Fruit fly (Drosophila melanogaster) whole organism, embryonic: ENCODE measurements around the gene NK7.1.

Source experiments
- ATbp ChIP-seq: fragments of 200-800 bp; sonication (Bioruptor generic); optimal IDR thresholded peaks from 2 replicates; lab custom pipeline; 2017; ENCODE audit warnings: missing biosample characterization, mild to moderate bottlenecking, missing genetic modification characterization, missing genetic modification reagents
- CG10565 ChIP-seq: fragments of 200-800 bp; sonication (Bioruptor generic); optimal IDR thresholded peaks from 3 replicates; lab custom pipeline; 2016; ENCODE audit warnings: missing biosample characterization, mild to moderate bottlenecking, missing genetic modification characterization
- CG15073 ChIP-seq: fragments of 200-800 bp; sonication (Bioruptor generic); optimal IDR thresholded peaks from 2 replicates; lab custom pipeline; 2016; ENCODE audit warnings: missing biosample characterization, missing genetic modification characterization
- CG1603 ChIP-seq: fragments of 200-800 bp; sonication (Bioruptor generic); optimal IDR thresholded peaks from 2 replicates; lab custom pipeline; 2019; ENCODE audit warnings: missing biosample characterization, mild to moderate bottlenecking, missing genetic modification characterization, moderate library complexity
- CG16815 ChIP-seq: fragments of 200-800 bp; sonication (Bioruptor generic); optimal IDR thresholded peaks from 3 replicates; lab custom pipeline; 2017; ENCODE audit warnings: missing biosample characterization, mild to moderate bottlenecking, missing genetic modification characterization
- CG17186 ChIP-seq: fragments of 200-800 bp; sonication (Bioruptor generic); optimal IDR thresholded peaks from 3 replicates; lab custom pipeline; 2017; ENCODE audit warnings: missing biosample characterization, missing genetic modification reagents, missing genetic modification characterization
- CG18764 ChIP-seq: fragments of 200-800 bp; sonication (Bioruptor generic); optimal IDR thresholded peaks from 3 replicates; lab custom pipeline; 2016; ENCODE audit warnings: missing biosample characterization, missing genetic modification characterization
- CG2199 ChIP-seq: fragments of 200-800 bp; sonication (Bioruptor generic); IDR thresholded peaks from 3 replicates; pipeline ENCODE4 v1.3.6; 2022; ENCODE audit warnings: missing biosample characterization, missing genetic modification characterization
- CG2712 ChIP-seq: fragments of 200-800 bp; optimal IDR thresholded peaks from 3 replicates; lab custom pipeline; 2019; ENCODE audit warnings: missing biosample characterization, mild to moderate bottlenecking, missing genetic modification characterization, moderate library complexity
- CG34422 ChIP-seq: fragments of 200-800 bp; sonication (Bioruptor generic); IDR thresholded peaks from 3 replicates; pipeline ENCODE4 v1.3.6; 2022; ENCODE audit warnings: missing biosample characterization, missing genetic modification characterization
- CG4424 ChIP-seq: fragments of 200-800 bp; sonication (Bioruptor generic); optimal IDR thresholded peaks from 3 replicates; lab custom pipeline; 2016; ENCODE audit warnings: missing biosample characterization, missing genetic modification characterization
- CG6654 ChIP-seq: fragments of 200-800 bp; sonication (Bioruptor generic); optimal IDR thresholded peaks from 2 replicates; lab custom pipeline; 2017; ENCODE audit warnings: missing biosample characterization, mild to moderate bottlenecking, missing genetic modification characterization
- CG6791 ChIP-seq: fragments of 200-800 bp; sonication (Bioruptor generic); IDR thresholded peaks from 3 replicates; pipeline ENCODE4 v1.3.6; 2022; ENCODE audit warnings: missing biosample characterization, missing genetic modification characterization; ENCODE audit not compliant: partially characterized antibody
- CG7372 ChIP-seq: fragments of 200-800 bp; sonication (Bioruptor generic); IDR thresholded peaks from 2 replicates; pipeline ENCODE4 v1.3.6; 2022; ENCODE audit warnings: missing biosample characterization, missing genetic modification characterization
- CG8089 ChIP-seq: fragments of 200-800 bp; sonication (Bioruptor generic); optimal IDR thresholded peaks from 3 replicates; lab custom pipeline; 2016; ENCODE audit warnings: missing biosample characterization, missing genetic modification characterization
- CG9876 ChIP-seq: fragments of 200-800 bp; sonication (Bioruptor generic); optimal IDR thresholded peaks from 2 replicates; lab custom pipeline; 2016; ENCODE audit warnings: missing biosample characterization, missing genetic modification characterization
- CHES-1-like ChIP-seq: fragments of 200-800 bp; sonication (Bioruptor generic); optimal IDR thresholded peaks from 2 replicates; lab custom pipeline; 2016; ENCODE audit warnings: missing biosample characterization, missing genetic modification characterization
- D19A ChIP-seq: fragments of 200-800 bp; optimal IDR thresholded peaks from 3 replicates; lab custom pipeline; 2019; ENCODE audit warnings: missing biosample characterization, mild to moderate bottlenecking, missing genetic modification characterization, moderate library complexity
- Dad ChIP-seq: fragments of 200-800 bp; sonication (Bioruptor generic); optimal IDR thresholded peaks from 3 replicates; lab custom pipeline; 2016; ENCODE audit warnings: missing biosample characterization, missing genetic modification characterization
- Dll ChIP-seq: fragments of 200-800 bp; sonication (Bioruptor generic); IDR thresholded peaks from 4 replicates; pipeline ENCODE4 v1.3.6; 2022; ENCODE audit warnings: missing biosample characterization, missing genetic modification characterization; ENCODE audit not compliant: partially characterized antibody
- ERR ChIP-seq: fragments of 200-800 bp; sonication (Bioruptor generic); optimal IDR thresholded peaks from 2 replicates; lab custom pipeline; 2016; ENCODE audit warnings: missing biosample characterization, missing genetic modification characterization
- Ets65A ChIP-seq: fragments of 200-800 bp; sonication (Bioruptor generic); peaks from one replicate; lab custom pipeline; 2016; ENCODE audit warnings: missing biosample characterization, missing genetic modification characterization
- H2.0 ChIP-seq: fragments of 200-800 bp; sonication (Bioruptor generic); IDR thresholded peaks from 2 replicates; pipeline ENCODE4 v1.3.6; 2022; ENCODE audit warnings: missing biosample characterization, missing genetic modification characterization
- Hey ChIP-seq: fragments of 200-800 bp; sonication (Bioruptor generic); optimal IDR thresholded peaks from 3 replicates; lab custom pipeline; 2018; ENCODE audit warnings: missing biosample characterization, mild to moderate bottlenecking, missing genetic modification characterization
- Hr51 ChIP-seq, 2 experiments: fragments of 200-800 bp; sonication (Bioruptor generic); optimal IDR thresholded peaks; 2 replicates in 1 of 2; 3 replicates in 1 of 2; lab custom pipeline; 2016 to 2018; ENCODE audit warnings: missing biosample characterization in 2 of 2, missing genetic modification characterization in 2 of 2, mild to moderate bottlenecking in 1 of 2, moderate library complexity in 1 of 2
- MTF-1 ChIP-seq: fragments of 200-800 bp; sonication (Bioruptor generic); optimal IDR thresholded peaks from 2 replicates; lab custom pipeline; 2018; ENCODE audit warnings: missing biosample characterization, mild to moderate bottlenecking, missing genetic modification characterization, borderline replicate concordance
- Oaz ChIP-seq: fragments of 200-800 bp; sonication (Bioruptor generic); IDR thresholded peaks from 2 replicates; pipeline ENCODE4 v1.3.6; 2022; ENCODE audit warnings: missing biosample characterization, missing genetic modification characterization
- Opbp ChIP-seq: fragments of 200-800 bp; sonication (Bioruptor generic); IDR thresholded peaks from 3 replicates; pipeline ENCODE4 v1.3.6; 2022; ENCODE audit warnings: missing biosample characterization, missing genetic modification characterization; ENCODE audit not compliant: partially characterized antibody
- Poxn ChIP-seq: fragments of 200-800 bp; sonication (Bioruptor generic); IDR thresholded peaks from 2 replicates; pipeline ENCODE4 v1.3.6; 2022; ENCODE audit warnings: missing biosample characterization, missing genetic modification characterization
- Rfx ChIP-seq: fragments of 200-800 bp; sonication (Bioruptor generic); IDR thresholded peaks from 2 replicates; pipeline ENCODE4 v1.3.6; 2022; ENCODE audit warnings: missing biosample characterization, missing genetic modification characterization
- Spps ChIP-seq: fragments of 200-800 bp; sonication (Bioruptor generic); optimal IDR thresholded peaks from 2 replicates; lab custom pipeline; 2018; ENCODE audit warnings: missing biosample characterization, mild to moderate bottlenecking, missing genetic modification characterization
- TFAM ChIP-seq: fragments of 200-800 bp; sonication (Bioruptor generic); optimal IDR thresholded peaks from 2 replicates; lab custom pipeline; 2017; ENCODE audit warnings: missing biosample characterization, missing genetic modification characterization, inconsistent platforms
- Xrp1 ChIP-seq: fragments of 200-800 bp; sonication (Bioruptor generic); IDR thresholded peaks from 2 replicates; pipeline ENCODE4 v1.3.6; 2022; ENCODE audit warnings: missing biosample characterization, missing genetic modification characterization
- chinmo ChIP-seq: fragments of 200-800 bp; sonication (Bioruptor generic); IDR thresholded peaks from 4 replicates; pipeline ENCODE4 v1.3.6; 2022; ENCODE audit warnings: missing biosample characterization, missing genetic modification characterization; ENCODE audit not compliant: partially characterized antibody
- crp ChIP-seq, 2 experiments: fragments of 200-800 bp; sonication (Bioruptor generic); optimal IDR thresholded peaks; 2 replicates in 1 of 2; 3 replicates in 1 of 2; lab custom pipeline; 2017; ENCODE audit warnings: missing biosample characterization in 2 of 2, missing genetic modification characterization in 2 of 2, mild to moderate bottlenecking in 1 of 2, moderate library complexity in 1 of 2
- ind ChIP-seq: fragments of 200-800 bp; sonication (Bioruptor generic); optimal IDR thresholded peaks from 3 replicates; lab custom pipeline; 2016; ENCODE audit warnings: missing biosample characterization, missing genetic modification characterization
- jigr1 ChIP-seq: fragments of 200-800 bp; sonication (Bioruptor generic); IDR thresholded peaks from 3 replicates; pipeline ENCODE4 v1.3.6; 2022; ENCODE audit warnings: missing biosample characterization, missing genetic modification characterization
- maf-S ChIP-seq: fragments of 200-800 bp; sonication (Bioruptor generic); optimal IDR thresholded peaks from 2 replicates; lab custom pipeline; 2016; ENCODE audit warnings: missing biosample characterization, missing genetic modification characterization
- nerfin-2 ChIP-seq: fragments of 200-800 bp; sonication (Bioruptor generic); IDR thresholded peaks from 2 replicates; pipeline ENCODE4 v1.3.6; 2022; ENCODE audit warnings: missing biosample characterization, missing genetic modification characterization; ENCODE audit not compliant: partially characterized antibody
- oc ChIP-seq: fragments of 200-800 bp; sonication (Bioruptor generic); optimal IDR thresholded peaks from 2 replicates; lab custom pipeline; 2018; ENCODE audit warnings: missing biosample characterization, mild to moderate bottlenecking, missing genetic modification characterization, moderate library complexity
- pfk ChIP-seq: fragments of 200-800 bp; sonication (Bioruptor generic); optimal IDR thresholded peaks from 2 replicates; lab custom pipeline; 2018; ENCODE audit warnings: missing biosample characterization, mild to moderate bottlenecking, missing genetic modification characterization, moderate library complexity
- pho ChIP-seq: fragments of 200-800 bp; sonication (Bioruptor generic); optimal IDR thresholded peaks from 2 replicates; lab custom pipeline; 2016; ENCODE audit warnings: missing biosample characterization, missing genetic modification characterization
- sd ChIP-seq: fragments of 200-800 bp; sonication (Bioruptor generic); optimal IDR thresholded peaks from 3 replicates; lab custom pipeline; 2018; ENCODE audit warnings: missing biosample characterization, mild to moderate bottlenecking, missing genetic modification characterization, moderate library complexity
- stc ChIP-seq: fragments of 200-800 bp; sonication (Bioruptor generic); IDR thresholded peaks from 2 replicates; pipeline ENCODE4 v1.3.6; 2022; ENCODE audit warnings: missing biosample characterization, missing genetic modification characterization
- tll ChIP-seq, 2 experiments: fragments of 200-800 bp in 1 of 2; fragments of >200 bp in 1 of 2; sonication (Bioruptor generic) in 1 of 2; optimal IDR thresholded peaks; 2 replicates each; lab custom pipeline; 2017 to 2019; ENCODE audit warnings: missing biosample characterization in 2 of 2, missing genetic modification characterization in 2 of 2, mild to moderate bottlenecking in 1 of 2, moderate library complexity in 1 of 2
- toy ChIP-seq: fragments of 200-800 bp; sonication (Bioruptor generic); IDR thresholded peaks from 2 replicates; pipeline ENCODE4 v1.3.6; 2022; ENCODE audit warnings: missing biosample characterization, missing genetic modification characterization
- twi ChIP-seq: fragments of 200-800 bp; optimal IDR thresholded peaks from 2 replicates; lab custom pipeline; 2019; ENCODE audit warnings: missing biosample characterization, mild to moderate bottlenecking, missing genetic modification characterization, moderate library complexity
- wdn ChIP-seq: fragments of 200-800 bp; sonication (Bioruptor generic); IDR thresholded peaks from 2 replicates; pipeline ENCODE4 v1.3.6; 2022; ENCODE audit warnings: missing biosample characterization, missing genetic modification characterization
- zfh1 ChIP-seq: fragments of 200-800 bp; sonication (Bioruptor generic); IDR thresholded peaks from 3 replicates; pipeline ENCODE4 v1.3.6; 2022; ENCODE audit warnings: missing biosample characterization, missing genetic modification characterization

Gene NK7.1

DNA sequence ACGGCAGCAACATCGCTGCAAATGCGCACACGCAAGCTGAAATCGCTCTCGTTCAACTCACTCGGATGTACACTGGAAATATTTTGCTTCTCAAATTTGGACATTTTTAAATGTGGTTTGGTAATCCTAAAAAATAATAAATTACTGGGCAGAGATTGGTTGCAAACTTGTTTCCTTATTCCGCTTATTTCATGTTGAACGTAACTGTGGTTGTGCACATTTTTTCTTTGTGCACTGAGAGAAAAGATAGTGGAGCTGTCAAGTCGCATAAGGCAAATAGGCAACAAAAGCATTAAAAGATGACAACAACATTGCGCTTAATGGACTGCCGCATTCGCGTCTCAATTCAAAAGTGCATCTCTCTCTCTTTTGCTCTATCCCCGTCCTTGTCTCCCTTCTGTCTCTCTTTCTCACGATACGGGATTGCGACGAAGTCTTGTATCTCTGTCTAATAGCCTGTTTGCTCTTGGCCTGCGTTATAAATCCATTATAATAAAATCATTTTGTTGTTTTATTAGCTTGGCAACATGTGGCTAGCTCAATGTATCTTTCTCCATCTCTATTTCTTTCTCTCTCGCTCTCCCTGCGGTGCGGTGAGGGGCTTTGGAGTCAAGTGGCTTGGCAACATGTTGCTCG lies 559 bp upstream of the NK7.1 start (continued):
- TF ChIP-seq Poxn (GFP tag; lab: Robert Waterston, UW): peak; percentile 43
- peak; percentile 91 for TF ChIP-seq CG16815 (GFP tag; lab: Kevin White, UChicago)
- TF ChIP-seq ERR (GFP tag; lab: Kevin White, UChicago): peak; percentile 93
- TF ChIP-seq CG15073 (GFP tag; lab: Kevin White, UChicago): peak; percentile 81
- no peak for TF ChIP-seq nerfin-2
- TF ChIP-seq Hr51 (GFP tag; optimal IDR thresholded peaks at IDR 0.05; lab: Kevin White, UChicago): peak; percentile 93 to 96
- TF ChIP-seq Rfx (GFP tag; lab: Robert Waterston, UW): peak; percentile 89
- peak in 1 of 2 experiments; percentile 64 for TF ChIP-seq crp (GFP tag; optimal IDR thresholded peaks at IDR 0.05; lab: Kevin White, UChicago)
- TF ChIP-seq pfk (GFP tag; lab: Kevin White, UChicago): no peak
- peak; percentile 84 for TF ChIP-seq D19A (tag; lab: Kevin White, UChicago)
- peak; percentile 73 for TF ChIP-seq sd (tag; lab: Kevin White, UChicago)
- peak; percentile 86 for TF ChIP-seq Xrp1 (GFP tag; lab: Robert Waterston, UW)
- no peak for TF ChIP-seq Opbp
- TF ChIP-seq CG10565 (GFP tag; lab: Kevin White, UChicago): peak; percentile 67
- peak; percentile 77; the same call in 2 of the 3 replicates for TF ChIP-seq jigr1
- peak; percentile 80; the same call in 2 of the 4 replicates for TF ChIP-seq chinmo (GFP tag; lab: Robert Waterston, UW)
- TF ChIP-seq tll (GFP tag; optimal IDR thresholded peaks at IDR 0.05; lab: Kevin White, UChicago): peak; percentile 58 to 91
- peak; percentile 90 for TF ChIP-seq Oaz (GFP tag; lab: Robert Waterston, UW)
- TF ChIP-seq oc (tag; lab: Kevin White, UChicago): peak; percentile 94
- TF ChIP-seq zfh1: peak; percentile 88
- peak; percentile 89 for TF ChIP-seq maf-S
- TF ChIP-seq twi: peak; percentile 83
- TF ChIP-seq ind (GFP tag; lab: Kevin White, UChicago): peak; percentile 90
- TF ChIP-seq CHES-1-like (GFP tag; lab: Kevin White, UChicago): peak; percentile 95
- TF ChIP-seq MTF-1 (GFP tag; lab: Kevin White, UChicago): peak; percentile 50
- peak; percentile 64 for TF ChIP-seq TFAM
- TF ChIP-seq CG2199 (GFP tag; lab: Robert Waterston, UW): peak; percentile 99
- peak; percentile 87 for TF ChIP-seq ATbp
- peak; percentile 97 for TF ChIP-seq CG1603
- peak; percentile 64 for TF ChIP-seq Hey (tag; lab: Kevin White, UChicago)
- TF ChIP-seq stc (GFP tag; lab: Robert Waterston, UW): peak; percentile 86
- peak; percentile 95 for TF ChIP-seq pho (GFP tag; lab: Kevin White, UChicago)
- TF ChIP-seq Dll (GFP tag; lab: Robert Waterston, UW): no peak
- peak; percentile 82 for TF ChIP-seq CG18764 (GFP tag; lab: Kevin White, UChicago)
- 0 out of 2 replicates have a peak, but pooled peaks have one; percentile 36 for TF ChIP-seq toy (GFP tag; lab: Robert Waterston, UW)
- TF ChIP-seq CG34422 (GFP tag; lab: Robert Waterston, UW): peak; percentile 95
- TF ChIP-seq CG6791 (GFP tag; lab: Robert Waterston, UW): no peak
- TF ChIP-seq Spps (tag; lab: Kevin White, UChicago): peak; percentile 71
- peak; percentile 96 for TF ChIP-seq CG9876 (GFP tag; lab: Kevin White, UChicago)
- TF ChIP-seq CG4424 (GFP tag; lab: Kevin White, UChicago): peak; percentile 91
- TF ChIP-seq CG8089: peak; percentile 96
- TF ChIP-seq CG6654 (GFP tag; lab: Kevin White, UChicago): peak; percentile 70
- peak; percentile 100 for TF ChIP-seq Ets65A (GFP tag; lab: Kevin White, UChicago)
- peak; percentile 65 for TF ChIP-seq CG17186 (GFP tag; lab: Kevin White, UChicago)
- TF ChIP-seq wdn (GFP tag; lab: Robert Waterston, UW): peak; percentile 88
- peak; percentile 96 for TF ChIP-seq H2.0 (GFP tag; lab: Robert Waterston, UW)
- peak; percentile 83 for TF ChIP-seq CG2712 (tag; lab: Kevin White, UChicago)
- peak; percentile 78 for TF ChIP-seq Dad
- 0 out of 2 replicates have a peak, but pooled peaks have one; percentile 41 for TF ChIP-seq CG7372 (GFP tag; lab: Robert Waterston, UW)
